Worm (Caenorhabditis elegans) whole organism, late embryonic: Measurements from ENCODE around the gene K03B8.11.
"Not testable (repeated sequence)": the region's sequence is repeated elsewhere in the genome, so short reads cannot be mapped to it uniquely, and the experiment has no call there.

ENCODE experiments used
- K02D7.2 ChIP-seq: sonication (generic microtip); optimal IDR thresholded peaks from 2 replicates; lab custom pipeline; 2017; ENCODE audit warnings: mild to moderate bottlenecking, missing genetic modification characterization, missing compliant biosample characterization
- T23F11.4 ChIP-seq: fragments of 200-800 bp; sonication (Bioruptor generic); optimal IDR thresholded peaks from 2 replicates; lab custom pipeline; 2018; ENCODE audit warnings: mild to moderate bottlenecking, missing genetic modification characterization, missing compliant biosample characterization
- ahr-1 ChIP-seq: sonication (generic microtip); optimal IDR thresholded peaks from 2 replicates; lab custom pipeline; 2016; ENCODE audit warnings: missing genetic modification characterization, missing compliant biosample characterization
- ceh-14 ChIP-seq: sonication (generic microtip); optimal IDR thresholded peaks from 2 replicates; lab custom pipeline; 2016; ENCODE audit warnings: missing genotype, missing genetic modification characterization, missing compliant biosample characterization
- ceh-18 ChIP-seq: sonication (generic microtip); optimal IDR thresholded peaks from 2 replicates; lab custom pipeline; 2016; ENCODE audit warnings: missing genetic modification characterization, missing compliant biosample characterization
- ceh-19 ChIP-seq: fragments of 200-800 bp; sonication (Bioruptor generic); optimal IDR thresholded peaks from 2 replicates; lab custom pipeline; 2018; ENCODE audit warnings: mild to moderate bottlenecking, missing genetic modification characterization, missing compliant biosample characterization
- ceh-30 ChIP-seq: fragments of 150-350 bp; optimal IDR thresholded peaks from 2 replicates; lab custom pipeline; 2014; ENCODE audit warnings: missing biosample characterization, missing genetic modification characterization
- ceh-31 ChIP-seq: sonication (generic microtip); optimal IDR thresholded peaks from 2 replicates; lab custom pipeline; 2016; ENCODE audit warnings: missing genetic modification characterization, missing compliant biosample characterization
- ceh-6 ChIP-seq: fragments of 200-800 bp; sonication (Bioruptor generic); optimal IDR thresholded peaks from 2 replicates; lab custom pipeline; 2018; ENCODE audit warnings: mild to moderate bottlenecking, missing genetic modification characterization, missing compliant biosample characterization
- che-1 ChIP-seq: sonication (generic microtip); optimal IDR thresholded peaks from 2 replicates; lab custom pipeline; 2016; ENCODE audit warnings: mild to moderate bottlenecking, missing genetic modification characterization, missing compliant biosample characterization
- dmd-4 ChIP-seq: sonication (generic microtip); optimal IDR thresholded peaks from 2 replicates; lab custom pipeline; 2016; ENCODE audit warnings: borderline replicate concordance, missing genetic modification characterization, missing compliant biosample characterization
- dve-1 ChIP-seq: sonication (generic microtip); optimal IDR thresholded peaks from 2 replicates; lab custom pipeline; 2017; ENCODE audit warnings: antibody characterized with exemption, mild to moderate bottlenecking, missing genetic modification characterization, missing compliant biosample characterization
- elt-2 ChIP-seq: sonication (generic microtip); optimal IDR thresholded peaks from 2 replicates; lab custom pipeline; 2016; ENCODE audit warnings: missing genetic modification reagents, missing genetic modification characterization, missing compliant biosample characterization
- elt-4 ChIP-seq: sonication (generic microtip); optimal IDR thresholded peaks from 2 replicates; lab custom pipeline; 2016; ENCODE audit warnings: missing genetic modification characterization, missing compliant biosample characterization
- ets-4 ChIP-seq: sonication (generic microtip); optimal IDR thresholded peaks from 2 replicates; lab custom pipeline; 2016; ENCODE audit warnings: missing genetic modification characterization, missing compliant biosample characterization
- fkh-10 ChIP-seq: fragments of 150-350 bp; optimal IDR thresholded peaks from 2 replicates; lab custom pipeline; 2014; ENCODE audit warnings: missing biosample characterization, missing genetic modification reagents, missing genetic modification characterization
- fkh-6 ChIP-seq: sonication (generic microtip); optimal IDR thresholded peaks from 2 replicates; lab custom pipeline; 2016; ENCODE audit warnings: missing genetic modification characterization, missing compliant biosample characterization
- gmeb-2 ChIP-seq: sonication (generic microtip); optimal IDR thresholded peaks from 2 replicates; lab custom pipeline; 2016; ENCODE audit warnings: missing genetic modification characterization, inconsistent platforms, missing compliant biosample characterization
- hlh-13 ChIP-seq: fragments of 200-800 bp; sonication (Bioruptor generic); optimal IDR thresholded peaks from 2 replicates; lab custom pipeline; 2018; ENCODE audit warnings: mild to moderate bottlenecking, missing genetic modification characterization, missing compliant biosample characterization
- hlh-30 ChIP-seq: sonication (generic microtip); optimal IDR thresholded peaks from 2 replicates; lab custom pipeline; 2017; ENCODE audit warnings: antibody characterized with exemption, missing genetic modification characterization, missing compliant biosample characterization; ENCODE audit not compliant: insufficient read depth
- hlh-6 ChIP-seq: sonication (generic microtip); optimal IDR thresholded peaks from 2 replicates; lab custom pipeline; 2016; ENCODE audit warnings: missing genotype, missing genetic modification characterization, missing compliant biosample characterization
- lin-11 ChIP-seq: fragments of 200-800 bp; sonication (Bioruptor generic); optimal IDR thresholded peaks from 2 replicates; lab custom pipeline; 2018; ENCODE audit warnings: mild to moderate bottlenecking, missing genetic modification characterization, missing compliant biosample characterization
- odd-2 ChIP-seq: sonication (generic microtip); optimal IDR thresholded peaks from 2 replicates; lab custom pipeline; 2017; ENCODE audit warnings: antibody characterized with exemption, mild to moderate bottlenecking, missing genetic modification characterization, missing compliant biosample characterization
- pag-3 ChIP-seq: sonication (generic microtip); optimal IDR thresholded peaks from 2 replicates; lab custom pipeline; 2016; ENCODE audit warnings: missing compliant biosample characterization, missing genetic modification characterization, borderline replicate concordance
- pax-1 ChIP-seq: fragments of 150-350 bp; optimal IDR thresholded peaks from 2 replicates; lab custom pipeline; 2014; ENCODE audit warnings: missing biosample characterization, missing genetic modification characterization
- pha-4 ChIP-seq: fragments of 150-350 bp; optimal IDR thresholded peaks from 2 replicates; lab custom pipeline; 2018; ENCODE audit warnings: missing biosample characterization, missing genetic modification reagents, missing genetic modification characterization
- pqm-1 ChIP-seq: sonication (generic microtip); optimal IDR thresholded peaks from 2 replicates; lab custom pipeline; 2016; ENCODE audit warnings: missing genetic modification characterization, missing compliant biosample characterization
- pros-1 ChIP-seq: fragments of 150-350 bp; optimal IDR thresholded peaks from 2 replicates; lab custom pipeline; 2014; ENCODE audit warnings: missing biosample characterization, missing genetic modification reagents, missing genetic modification characterization
- ref-2 ChIP-seq: sonication (generic microtip); optimal IDR thresholded peaks from 2 replicates; lab custom pipeline; 2016; ENCODE audit warnings: missing genetic modification characterization, missing compliant biosample characterization
- sox-4 ChIP-seq: sonication (generic microtip); optimal IDR thresholded peaks from 2 replicates; lab custom pipeline; 2017; ENCODE audit warnings: mild to moderate bottlenecking, missing genetic modification characterization, inconsistent platforms, missing compliant biosample characterization
- unc-3 ChIP-seq, 2 experiments: fragments of 200-800 bp in 1 of 2; sonication (Bioruptor generic) in 1 of 2; sonication (generic microtip) in 1 of 2; conservative IDR thresholded peaks in 1 of 2; optimal IDR thresholded peaks in 1 of 2; 2 replicates each; pipeline versions ENCODE4 v1.3.6 to Lab custom; 2016 to 2022; ENCODE audit warnings: missing compliant biosample characterization in 2 of 2, missing genetic modification characterization in 2 of 2, missing genetic modification reagents in 1 of 2
- unc-86 ChIP-seq: sonication (generic microtip); optimal IDR thresholded peaks from 2 replicates; lab custom pipeline; 2016; ENCODE audit warnings: missing genetic modification characterization, missing compliant biosample characterization
- zip-5 ChIP-seq: sonication (generic microtip); optimal IDR thresholded peaks from 2 replicates; lab custom pipeline; 2016; ENCODE audit warnings: missing genetic modification characterization, missing compliant biosample characterization

Gene K03B8.11

ce11 chrV:11403059-11403458 lies 12.8 kb upstream of the K03B8.11 start:
- TF ChIP-seq elt-2 (tag; lab: Kevin White, UChicago): peak; percentile 90
- TF ChIP-seq dmd-4 (tag; lab: Kevin White, UChicago): no peak

ce11 chrV:11402610-11403009 lies 12.3 kb upstream of the K03B8.11 start, which contains the start of gene nas-19:
Gene nas-19 (minus strand): TSS chrV:11402710.
- no peak for TF ChIP-seq che-1 (tag; lab: Kevin White, UChicago)
- TF ChIP-seq unc-86 (tag; lab: Kevin White, UChicago): no peak
- no peak for TF ChIP-seq sox-4
- TF ChIP-seq zip-5: no peak
- no peak for TF ChIP-seq hlh-30 (tag; lab: Kevin White, UChicago)
- TF ChIP-seq ceh-14 (tag; lab: Kevin White, UChicago): no peak
- TF ChIP-seq ceh-19 (GFP tag; lab: Kevin White, UChicago): no peak
- no peak for TF ChIP-seq K02D7.2
- no peak for TF ChIP-seq pqm-1 (tag; lab: Kevin White, UChicago)
- TF ChIP-seq pros-1: no peak
- TF ChIP-seq pha-4 (tag; lab: Kevin White, UChicago): no peak
- TF ChIP-seq pax-1 (tag; lab: Kevin White, UChicago): no peak
- no peak for TF ChIP-seq odd-2 (tag; lab: Kevin White, UChicago)
- TF ChIP-seq ets-4: no peak
- no peak for TF ChIP-seq fkh-6

ce11 chrV:11398616-11399015 lies 8.3 kb upstream of the K03B8.11 start, which contains the start of gene nas-17:
Gene nas-17 (plus strand): TSS chrV:11398916.
- TF ChIP-seq dve-1 (tag; lab: Kevin White, UChicago): no peak
- TF ChIP-seq gmeb-2: no peak
- no peak for TF ChIP-seq elt-4 (tag; lab: Kevin White, UChicago)
- TF ChIP-seq che-1 (tag; lab: Kevin White, UChicago): no peak
- no peak for TF ChIP-seq ceh-18 (tag; lab: Kevin White, UChicago)
- TF ChIP-seq hlh-13 (GFP tag; lab: Kevin White, UChicago): no peak
- no peak for TF ChIP-seq ceh-31 (tag; lab: Kevin White, UChicago)
- TF ChIP-seq hlh-30 (tag; lab: Kevin White, UChicago): no peak
- no peak for TF ChIP-seq ahr-1
- TF ChIP-seq ceh-30 (tag; lab: Kevin White, UChicago): no peak
- TF ChIP-seq fkh-10 (GFP tag; lab: Kevin White, UChicago): no peak
- no peak for TF ChIP-seq ref-2 (tag; lab: Kevin White, UChicago)
- TF ChIP-seq unc-3 (GFP tag; conservative IDR thresholded peaks at IDR 0.05; lab: Robert Waterston, UW): no peak
- TF ChIP-seq unc-3 (tag; optimal IDR thresholded peaks at IDR 0.05; lab: Kevin White, UChicago): no peak
- TF ChIP-seq zip-5: no peak
- TF ChIP-seq hlh-6 (tag; lab: Kevin White, UChicago): no peak
- TF ChIP-seq T23F11.4 (GFP tag; lab: Kevin White, UChicago): no peak

ce11 chrV:11396134-11396533 lies 5.8 kb upstream of the K03B8.11 start, which contains the start of gene nas-18:
Gene nas-18 (plus strand): TSS chrV:11396434.
- not testable (repeated sequence) for TF ChIP-seq ceh-31, pag-3, lin-11 (tag; lab: Kevin White, UChicago)

ce11 chrV:11395024-11395423 lies 4.7 kb upstream of the K03B8.11 start, which contains the start of gene K03B8.4:
Gene K03B8.4 (minus strand): TSS chrV:11395124.
- not testable (repeated sequence) for TF ChIP-seq unc-86 (tag; lab: Kevin White, UChicago); pha-4 (tag; lab: Kevin White, UChicago); ceh-6 (GFP tag; lab: Kevin White, UChicago)
